Fruit fly (Drosophila melanogaster) whole organism: ENCODE measurements around the gene CG8319.

Source experiments
- CG8478 ChIP-seq: fragments of >200 bp; optimal IDR thresholded peaks from 2 replicates; lab custom pipeline; 2018; ENCODE audit warnings: inconsistent platforms
- Dll ChIP-seq: fragments of >200 bp; optimal IDR thresholded peaks from 2 replicates; lab custom pipeline; 2017
- psq ChIP-seq: fragments of >200 bp; optimal IDR thresholded peaks from 2 replicates; lab custom pipeline; 2017
- usp ChIP-seq: fragments of >200 bp; optimal IDR thresholded peaks from 2 replicates; lab custom pipeline; 2017; ENCODE audit warnings: missing biosample characterization, missing genetic modification characterization, mixed read lengths

- TF ChIP-seq CG8478 (lab: Kevin White, UChicago) (no peak), Dll (lab: Kevin White, UChicago) (no peak), usp (GFP tag; lab: Kevin White, UChicago) (no peak), psq (no peak)
Observed at dm6 chr3R:9640313-9640712, 13.2 kb downstream of the CG8319 start.
